Fruit fly (Drosophila melanogaster) whole organism, prepupa: ENCODE results near the gene Ubc84D.

Experiments
- CG34406 ChIP-seq: fragments of 200-800 bp; sonication (Bioruptor generic); optimal IDR thresholded peaks from 3 replicates; lab custom pipeline; 2016; ENCODE audit warnings: missing biosample characterization, missing genetic modification characterization
- Hr38 ChIP-seq: sonication (Bioruptor generic); optimal IDR thresholded peaks from 2 replicates; lab custom pipeline; 2016; ENCODE audit warnings: missing biosample characterization, missing genetic modification characterization
- Hr4 ChIP-seq: fragments of 200-800 bp; sonication (Bioruptor generic); optimal IDR thresholded peaks from 3 replicates; lab custom pipeline; 2016; ENCODE audit warnings: missing biosample characterization, missing genetic modification characterization
- eg ChIP-seq: fragments of 200-800 bp; sonication (Bioruptor generic); IDR thresholded peaks from 3 replicates; pipeline ENCODE4 v1.3.6; 2022; ENCODE audit warnings: missing biosample characterization, missing genetic modification characterization

- TF ChIP-seq eg (no peak), Hr38 (no peak), Hr4 (GFP tag; lab: Kevin White, UChicago) (no peak), CG34406 (no peak)
These were observed 17.0 kb downstream of the Ubc84D start, which contains the start of gene Mics1 for dm6 chr3R:7502276-7502675.
